Fruit fly (Drosophila melanogaster) whole organism, pupa: ENCODE results near the gene Alr.
A peak's percentile ranks its signal among the peaks of the same experiment; 100 is the strongest.

Experiments
- CG10348 ChIP-seq: fragments of 200-800 bp; sonication (Bioruptor generic); IDR thresholded peaks from 2 replicates; pipeline ENCODE4 v1.3.6; 2022; ENCODE audit warnings: missing biosample characterization, missing genetic modification characterization
- CG12605 ChIP-seq: fragments of 200-800 bp; sonication (Bioruptor generic); IDR thresholded peaks from 2 replicates; pipeline ENCODE4 v1.3.6; 2022; ENCODE audit warnings: missing biosample characterization, missing genetic modification characterization
- CG13204 ChIP-seq: fragments of 200-800 bp; sonication (Bioruptor generic); optimal IDR thresholded peaks from 2 replicates; lab custom pipeline; 2018; ENCODE audit warnings: missing biosample characterization, mild to moderate bottlenecking, missing genetic modification characterization, moderate library complexity
- CG14655 ChIP-seq: fragments of 200-800 bp; sonication (Bioruptor generic); optimal IDR thresholded peaks from 3 replicates; lab custom pipeline; 2017; ENCODE audit warnings: mild to moderate bottlenecking, missing biosample characterization, missing genetic modification reagents, missing genetic modification characterization
- CG15710 ChIP-seq: fragments of 200-800 bp; sonication (Bioruptor generic); optimal IDR thresholded peaks from 2 replicates; lab custom pipeline; 2018; ENCODE audit warnings: missing biosample characterization, mild to moderate bottlenecking, missing genetic modification characterization, moderate library complexity
- CG17806 ChIP-seq: fragments of 200-800 bp; sonication (Bioruptor generic); optimal IDR thresholded peaks from 2 replicates; lab custom pipeline; 2018; ENCODE audit warnings: missing biosample characterization, mild to moderate bottlenecking, missing genetic modification characterization, moderate library complexity
- CG32121 ChIP-seq: fragments of 200-800 bp; sonication (Bioruptor generic); IDR thresholded peaks from 2 replicates; pipeline ENCODE4 v1.3.6; 2022; ENCODE audit warnings: missing biosample characterization, missing genetic modification characterization
- CG34367 ChIP-seq: fragments of 200-800 bp; sonication (Bioruptor generic); optimal IDR thresholded peaks from 2 replicates; lab custom pipeline; 2018; ENCODE audit warnings: missing biosample characterization, mild to moderate bottlenecking, missing genetic modification characterization
- CG4496 ChIP-seq: fragments of 200-800 bp; sonication (Bioruptor generic); IDR thresholded peaks from 3 replicates; pipeline ENCODE4 v1.3.6; 2022; ENCODE audit warnings: missing biosample characterization, missing genetic modification characterization
- CG8159 ChIP-seq: fragments of 200-800 bp; sonication (Bioruptor generic); optimal IDR thresholded peaks from 3 replicates; lab custom pipeline; 2018; ENCODE audit warnings: missing biosample characterization, mild to moderate bottlenecking, missing genetic modification characterization, moderate library complexity
- CG8301 ChIP-seq: fragments of 200-800 bp; sonication (Bioruptor generic); optimal IDR thresholded peaks from 2 replicates; lab custom pipeline; 2018; ENCODE audit warnings: missing biosample characterization, mild to moderate bottlenecking, missing genetic modification characterization
- CG9948 ChIP-seq: fragments of 200-800 bp; sonication (Bioruptor generic); optimal IDR thresholded peaks from 2 replicates; lab custom pipeline; 2018; ENCODE audit warnings: missing biosample characterization, mild to moderate bottlenecking, missing genetic modification characterization, moderate library complexity
- D1 ChIP-seq: fragments of 200-800 bp; sonication (Bioruptor generic); optimal IDR thresholded peaks from 2 replicates; lab custom pipeline; 2018; ENCODE audit warnings: missing biosample characterization, mild to moderate bottlenecking, missing genetic modification characterization, moderate library complexity
- EcR ChIP-seq: fragments of 200-800 bp; sonication (Bioruptor generic); optimal IDR thresholded peaks from 3 replicates; lab custom pipeline; 2019; ENCODE audit warnings: missing biosample characterization, missing genetic modification characterization, mild to moderate bottlenecking, moderate library complexity, missing genetic modification reagents
- Ets98B ChIP-seq: fragments of 200-800 bp; sonication (Bioruptor generic); IDR thresholded peaks from 2 replicates; pipeline ENCODE4 v1.3.6; 2022; ENCODE audit warnings: missing biosample characterization, missing genetic modification characterization
- Pif1A ChIP-seq: fragments of 200-800 bp; sonication (Bioruptor generic); optimal IDR thresholded peaks from 3 replicates; lab custom pipeline; 2016; ENCODE audit warnings: missing biosample characterization, missing genetic modification characterization
- Pif1B ChIP-seq: fragments of 200-800 bp; sonication (Bioruptor generic); optimal IDR thresholded peaks from 3 replicates; lab custom pipeline; 2016; ENCODE audit warnings: missing biosample characterization, missing genetic modification characterization
- Snoo ChIP-seq: fragments of 200-800 bp; sonication (Bioruptor generic); optimal IDR thresholded peaks from 3 replicates; lab custom pipeline; 2017; ENCODE audit warnings: missing biosample characterization, mild to moderate bottlenecking, missing genetic modification characterization, inconsistent platforms
- fd96Ca ChIP-seq: fragments of 200-800 bp; sonication (Bioruptor generic); IDR thresholded peaks from 3 replicates; pipeline ENCODE4 v1.3.6; 2022; ENCODE audit warnings: missing biosample characterization, missing genetic modification characterization
- gl ChIP-seq: fragments of 200-800 bp; sonication (Bioruptor generic); optimal IDR thresholded peaks from 2 replicates; lab custom pipeline; 2018; ENCODE audit warnings: missing biosample characterization, mild to moderate bottlenecking, missing genetic modification characterization
- rn ChIP-seq: fragments of 200-800 bp; sonication (Bioruptor generic); IDR thresholded peaks from 2 replicates; pipeline ENCODE4 v1.3.6; 2022; ENCODE audit warnings: missing biosample characterization, missing genetic modification characterization

The Alr gene

DNA sequence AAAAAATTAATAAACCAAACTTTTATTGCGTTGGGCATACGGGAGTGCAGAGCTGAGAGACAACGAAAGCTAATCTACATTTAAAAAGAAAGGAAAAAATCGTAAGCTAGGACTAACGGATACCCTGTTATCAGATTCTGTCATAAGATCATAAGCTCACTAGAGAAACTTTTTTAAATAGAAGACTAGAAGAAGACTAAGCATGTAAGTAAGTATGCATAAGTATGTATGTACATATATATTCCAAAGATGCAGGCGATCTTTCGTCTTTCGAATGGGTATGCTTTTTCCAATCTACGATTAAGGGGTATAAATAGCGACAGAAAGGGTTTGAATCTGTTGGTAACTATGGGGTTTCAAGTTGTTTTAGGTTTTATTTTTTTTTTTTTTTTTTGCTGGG lies 36.8 kb downstream of the Alr start:
- TF ChIP-seq CG15710 (tag; lab: Kevin White, UChicago) (peak; percentile 46), fd96Ca (GFP tag; lab: Robert Waterston, UW) (no peak), CG8159 (tag; lab: Kevin White, UChicago) (peak; percentile 42), D1 (tag; lab: Kevin White, UChicago) (no peak), CG4496 (GFP tag; lab: Robert Waterston, UW) (0 out of 3 replicates have a peak, but pooled peaks have one; percentile 27), Snoo (tag; lab: Kevin White, UChicago) (no peak), CG13204 (GFP tag; lab: Kevin White, UChicago) (no peak), CG17806 (peak; percentile 47), CG10348 (GFP tag; lab: Robert Waterston, UW) (no peak), gl (tag; lab: Kevin White, UChicago) (no peak), Ets98B (no peak), CG34367 (tag; lab: Kevin White, UChicago) (peak; percentile 38), CG14655 (GFP tag; lab: Kevin White, UChicago) (peak; percentile 27), EcR (GFP tag; lab: Kevin White, UChicago) (no peak), Pif1B (GFP tag; lab: Kevin White, UChicago) (no peak), CG8301 (tag; lab: Kevin White, UChicago) (peak; percentile 1), CG32121 (no peak), CG9948 (tag; lab: Kevin White, UChicago) (peak; percentile 50), CG12605 (GFP tag; lab: Robert Waterston, UW) (peak; percentile 15; the same call in 1 of the 2 replicates), rn (GFP tag; lab: Robert Waterston, UW) (no peak), Pif1A (peak; percentile 18)
- TF ChIP-seq, all 21 proteins: peak for 10

DNA sequence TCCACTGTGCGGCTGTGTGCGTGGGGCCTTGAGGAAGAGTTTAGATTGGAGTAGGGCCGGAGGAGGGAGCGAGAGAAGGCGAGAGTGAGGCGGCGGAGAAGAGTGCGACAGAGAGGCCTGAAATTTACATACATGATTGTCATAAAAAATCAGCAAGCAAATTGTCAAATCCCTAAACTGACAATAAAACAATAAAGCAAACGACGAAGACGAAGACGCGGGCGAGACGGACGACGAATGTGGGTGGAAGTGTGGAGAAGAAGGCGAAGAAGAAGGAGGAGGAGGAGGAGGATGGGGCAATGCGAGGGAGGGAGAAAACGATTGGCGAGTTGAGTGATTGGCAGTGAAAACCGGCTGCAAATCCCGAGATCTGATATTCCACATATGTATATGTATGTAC lies 37.3 kb downstream of the Alr start:
- TF ChIP-seq CG17806 (no peak), Pif1A (no peak), D1 (tag; lab: Kevin White, UChicago) (no peak), rn (GFP tag; lab: Robert Waterston, UW) (no peak), CG8159 (tag; lab: Kevin White, UChicago) (no peak), CG9948 (tag; lab: Kevin White, UChicago) (no peak), Pif1B (GFP tag; lab: Kevin White, UChicago) (no peak), EcR (GFP tag; lab: Kevin White, UChicago) (no peak), Ets98B (no peak), CG32121 (no peak), CG13204 (GFP tag; lab: Kevin White, UChicago) (no peak), CG10348 (GFP tag; lab: Robert Waterston, UW) (no peak), Snoo (tag; lab: Kevin White, UChicago) (no peak), CG4496 (GFP tag; lab: Robert Waterston, UW) (no peak), CG15710 (tag; lab: Kevin White, UChicago) (no peak), CG8301 (tag; lab: Kevin White, UChicago) (no peak)

DNA sequence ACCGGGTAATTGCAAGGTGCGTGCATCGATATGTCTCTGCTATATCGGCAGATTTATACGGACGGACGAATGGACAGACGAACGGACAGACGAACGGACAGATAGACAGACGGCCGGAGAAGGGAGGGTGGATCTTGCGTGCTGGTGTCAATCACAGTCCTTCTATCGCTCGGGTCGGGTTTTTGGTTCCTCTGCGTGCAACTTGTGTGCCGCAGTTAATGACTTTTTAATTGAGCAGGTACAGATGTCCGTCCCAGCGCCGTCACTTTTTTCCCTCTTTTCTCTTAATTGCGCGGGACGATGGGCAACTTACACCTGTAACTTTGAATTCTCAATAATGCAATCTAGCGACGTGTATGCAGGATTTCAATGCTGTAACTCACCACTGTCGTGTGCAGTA lies 38.7 kb downstream of the Alr start:
- TF ChIP-seq CG17806 (no peak), CG4496 (GFP tag; lab: Robert Waterston, UW) (no peak), Snoo (tag; lab: Kevin White, UChicago) (no peak), Pif1B (GFP tag; lab: Kevin White, UChicago) (no peak), CG9948 (tag; lab: Kevin White, UChicago) (no peak), CG13204 (GFP tag; lab: Kevin White, UChicago) (no peak), fd96Ca (GFP tag; lab: Robert Waterston, UW) (no peak), gl (tag; lab: Kevin White, UChicago) (no peak), CG32121 (no peak), Ets98B (no peak), CG8159 (tag; lab: Kevin White, UChicago) (no peak), EcR (GFP tag; lab: Kevin White, UChicago) (no peak), CG10348 (GFP tag; lab: Robert Waterston, UW) (no peak), CG14655 (GFP tag; lab: Kevin White, UChicago) (no peak), CG15710 (tag; lab: Kevin White, UChicago) (no peak), CG34367 (tag; lab: Kevin White, UChicago) (no peak)

DNA sequence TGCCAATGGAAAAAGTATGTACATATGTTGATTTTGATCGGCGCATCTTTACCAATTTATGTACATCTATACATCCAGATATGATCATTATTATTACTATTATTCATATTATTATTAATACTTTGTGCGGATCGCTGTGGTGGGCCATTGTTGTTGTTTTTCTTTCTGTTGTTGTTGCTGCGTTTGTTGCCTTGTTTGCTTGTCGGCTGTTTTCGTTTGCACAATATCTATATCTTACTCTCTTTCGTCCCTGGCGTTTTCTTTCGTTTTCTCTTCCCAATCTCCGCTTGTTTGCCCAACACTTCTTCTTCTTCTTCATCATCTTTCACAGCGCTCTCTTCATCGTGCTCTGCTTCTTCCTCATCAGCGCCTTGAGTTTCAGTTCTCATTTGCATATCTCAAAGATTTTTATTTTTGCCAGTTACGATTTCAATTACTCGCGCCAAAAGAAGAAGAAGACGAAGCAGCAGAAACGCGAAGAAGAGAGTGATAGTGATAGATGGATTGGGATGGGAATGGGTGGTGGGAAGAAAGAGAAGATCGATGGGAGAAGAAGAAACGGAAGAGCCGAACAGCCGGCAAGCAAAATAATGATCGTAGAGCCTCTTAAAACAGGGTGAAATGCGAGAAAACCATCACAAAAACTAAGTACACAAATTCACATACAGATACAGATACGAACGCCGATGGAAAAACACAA lies 40.0 kb downstream of the Alr start:
- no peak for TF ChIP-seq CG17806
- TF ChIP-seq CG8301 (tag; lab: Kevin White, UChicago), result no peak
- 0 out of 3 replicates have a peak, but pooled peaks have one; percentile 21 for TF ChIP-seq CG4496 (GFP tag; lab: Robert Waterston, UW)

DNA sequence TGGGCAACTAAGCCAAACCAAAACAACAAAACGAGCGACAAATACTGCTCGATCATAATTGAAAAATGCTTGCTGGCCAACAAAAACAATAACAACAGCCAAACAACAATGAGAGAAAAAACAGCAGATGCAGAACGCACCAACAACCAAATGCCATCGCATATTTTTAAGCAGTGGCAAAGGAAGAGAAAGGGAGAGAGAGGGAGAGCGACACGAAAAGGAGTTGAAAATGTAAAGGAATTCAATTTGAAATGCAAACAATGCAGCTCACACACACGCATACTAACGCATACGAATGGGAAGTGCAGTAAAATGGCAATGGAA lies 40.5 kb downstream of the Alr start:
- TF ChIP-seq Pif1A (no peak), fd96Ca (GFP tag; lab: Robert Waterston, UW) (no peak), CG10348 (GFP tag; lab: Robert Waterston, UW) (no peak), CG12605 (GFP tag; lab: Robert Waterston, UW) (no peak), CG8159 (tag; lab: Kevin White, UChicago) (no peak), rn (GFP tag; lab: Robert Waterston, UW) (no peak), EcR (GFP tag; lab: Kevin White, UChicago) (no peak), CG15710 (tag; lab: Kevin White, UChicago) (no peak), Snoo (tag; lab: Kevin White, UChicago) (no peak), CG32121 (no peak), CG34367 (tag; lab: Kevin White, UChicago) (no peak), Ets98B (no peak)
- TF ChIP-seq, all 21 proteins: peak for 0
